Fruit fly (Drosophila melanogaster) whole organism, embryonic: ENCODE data around the gene CG32074.
A peak's percentile ranks its signal among the peaks of the same experiment; 100 is the strongest.

Experiments used
- Abd-B ChIP-seq: fragments of 200-800 bp; sonication (Bioruptor generic); optimal IDR thresholded peaks from 2 replicates; lab custom pipeline; 2018; ENCODE audit warnings: missing biosample characterization, mild to moderate bottlenecking, missing genetic modification characterization, moderate library complexity
- Blimp-1 ChIP-seq: fragments of 200-800 bp; sonication (Bioruptor generic); optimal IDR thresholded peaks from 3 replicates; lab custom pipeline; 2018; ENCODE audit warnings: missing biosample characterization, missing genetic modification characterization, mild to moderate bottlenecking, moderate library complexity, missing genetic modification reagents
- BtbVII ChIP-seq: fragments of 200-800 bp; sonication (Bioruptor generic); optimal IDR thresholded peaks from 3 replicates; lab custom pipeline; 2017; ENCODE audit warnings: missing biosample characterization, mild to moderate bottlenecking, missing genetic modification characterization
- CG13123 ChIP-seq: fragments of 200-800 bp; sonication (Bioruptor generic); optimal IDR thresholded peaks from 2 replicates; lab custom pipeline; 2016; ENCODE audit warnings: missing biosample characterization, missing genetic modification characterization
- CG13424 ChIP-seq: fragments of 200-800 bp; sonication (Bioruptor generic); optimal IDR thresholded peaks from 2 replicates; lab custom pipeline; 2019; ENCODE audit warnings: missing biosample characterization, mild to moderate bottlenecking, missing genetic modification characterization, moderate library complexity
- CG13624 ChIP-seq: fragments of 200-800 bp; sonication (Bioruptor generic); optimal IDR thresholded peaks from 2 replicates; lab custom pipeline; 2016; ENCODE audit warnings: missing biosample characterization, missing genetic modification characterization
- CG13894 ChIP-seq: fragments of 200-800 bp; sonication (Bioruptor generic); optimal IDR thresholded peaks from 3 replicates; lab custom pipeline; 2018; ENCODE audit warnings: missing biosample characterization, mild to moderate bottlenecking, missing genetic modification characterization, moderate library complexity
- CG14710 ChIP-seq: fragments of 200-800 bp; sonication (Bioruptor generic); optimal IDR thresholded peaks from 3 replicates; lab custom pipeline; 2019; ENCODE audit warnings: missing biosample characterization, mild to moderate bottlenecking, missing genetic modification characterization, moderate library complexity
- CG17385 ChIP-seq: fragments of 200-800 bp; sonication (Bioruptor generic); optimal IDR thresholded peaks from 3 replicates; lab custom pipeline; 2018; ENCODE audit warnings: missing biosample characterization, mild to moderate bottlenecking, missing genetic modification characterization
- CG2678 ChIP-seq: fragments of 200-800 bp; sonication (Bioruptor generic); optimal IDR thresholded peaks from 3 replicates; lab custom pipeline; 2019; ENCODE audit warnings: missing biosample characterization, mild to moderate bottlenecking, missing genetic modification characterization, moderate library complexity
- CG2875 ChIP-seq: fragments of 200-800 bp; sonication (Bioruptor generic); optimal IDR thresholded peaks from 2 replicates; lab custom pipeline; 2017; ENCODE audit warnings: missing biosample characterization, mild to moderate bottlenecking, missing genetic modification characterization, missing genetic modification reagents
- CG3407 ChIP-seq: fragments of 200-800 bp; sonication (Bioruptor generic); optimal IDR thresholded peaks from 2 replicates; lab custom pipeline; 2018; ENCODE audit warnings: missing biosample characterization, mild to moderate bottlenecking, missing genetic modification characterization
- CG3847 ChIP-seq: fragments of 200-800 bp; sonication (Bioruptor generic); IDR thresholded peaks from 2 replicates; pipeline ENCODE4 v1.3.6; 2022; ENCODE audit warnings: missing biosample characterization, missing genetic modification characterization
- CG7786 ChIP-seq: fragments of 200-800 bp; sonication (Bioruptor generic); optimal IDR thresholded peaks from 2 replicates; lab custom pipeline; 2016; ENCODE audit warnings: missing biosample characterization, missing genetic modification characterization
- CG8924 ChIP-seq: fragments of 200-800 bp; optimal IDR thresholded peaks from 3 replicates; lab custom pipeline; 2019; ENCODE audit warnings: missing biosample characterization, mild to moderate bottlenecking, missing genetic modification characterization, moderate library complexity
- Dek ChIP-seq: fragments of 200-800 bp; sonication (Bioruptor generic); optimal IDR thresholded peaks from 3 replicates; lab custom pipeline; 2019; ENCODE audit warnings: missing biosample characterization, mild to moderate bottlenecking, missing genetic modification characterization, moderate library complexity
- Dll ChIP-seq: fragments of 200-800 bp; sonication (Bioruptor generic); IDR thresholded peaks from 4 replicates; pipeline ENCODE4 v1.3.6; 2022; ENCODE audit warnings: missing biosample characterization, missing genetic modification characterization; ENCODE audit not compliant: partially characterized antibody
- Eip74EF ChIP-seq, 2 experiments: fragments of 200-800 bp in 1 of 2; fragments of >200 bp in 1 of 2; sonication (Bioruptor generic) in 1 of 2; optimal IDR thresholded peaks; 2 replicates each; lab custom pipeline; 2017 to 2019; ENCODE audit warnings: missing biosample characterization in 2 of 2, missing genetic modification characterization in 2 of 2, mild to moderate bottlenecking in 1 of 2, moderate library complexity in 1 of 2
- Elba2 ChIP-seq: fragments of 200-800 bp; sonication (Bioruptor generic); optimal IDR thresholded peaks from 3 replicates; lab custom pipeline; 2016; ENCODE audit warnings: missing biosample characterization, missing genetic modification characterization
- Fer3 ChIP-seq: fragments of 200-800 bp; sonication (Bioruptor generic); optimal IDR thresholded peaks from 2 replicates; lab custom pipeline; 2018; ENCODE audit warnings: missing biosample characterization, mild to moderate bottlenecking, missing genetic modification characterization, moderate library complexity
- H2.0 ChIP-seq: fragments of 200-800 bp; sonication (Bioruptor generic); IDR thresholded peaks from 2 replicates; pipeline ENCODE4 v1.3.6; 2022; ENCODE audit warnings: missing biosample characterization, missing genetic modification characterization
- Hr3 ChIP-seq: fragments of 200-800 bp; sonication (Bioruptor generic); optimal IDR thresholded peaks from 3 replicates; lab custom pipeline; 2016; ENCODE audit warnings: missing biosample characterization, missing genetic modification characterization
- Lim3 ChIP-seq: fragments of 200-800 bp; sonication (Bioruptor generic); IDR thresholded peaks from 2 replicates; pipeline ENCODE4 v1.3.6; 2022; ENCODE audit warnings: missing biosample characterization, missing genetic modification characterization
- MTF-1 ChIP-seq: fragments of 200-800 bp; sonication (Bioruptor generic); optimal IDR thresholded peaks from 2 replicates; lab custom pipeline; 2018; ENCODE audit warnings: missing biosample characterization, mild to moderate bottlenecking, missing genetic modification characterization, borderline replicate concordance
- Mad ChIP-seq: fragments of 200-800 bp; sonication (Bioruptor generic); optimal IDR thresholded peaks from 2 replicates; lab custom pipeline; 2016; ENCODE audit warnings: missing biosample characterization, missing genetic modification characterization
- Oaz ChIP-seq: fragments of 200-800 bp; sonication (Bioruptor generic); IDR thresholded peaks from 2 replicates; pipeline ENCODE4 v1.3.6; 2022; ENCODE audit warnings: missing biosample characterization, missing genetic modification characterization
- Side ChIP-seq: fragments of 200-800 bp; sonication (Bioruptor generic); optimal IDR thresholded peaks from 2 replicates; lab custom pipeline; 2016; ENCODE audit warnings: missing biosample characterization, missing genetic modification characterization
- Usf ChIP-seq: fragments of 200-800 bp; sonication (Bioruptor generic); optimal IDR thresholded peaks from 2 replicates; lab custom pipeline; 2017; ENCODE audit warnings: missing genotype, missing biosample characterization, missing genetic modification characterization
- az2 ChIP-seq: fragments of 200-800 bp; sonication (Bioruptor generic); optimal IDR thresholded peaks from 3 replicates; lab custom pipeline; 2016; ENCODE audit warnings: missing biosample characterization, missing genetic modification characterization
- bsh ChIP-seq, 2 experiments: fragments of 200-800 bp; sonication (Bioruptor generic); optimal IDR thresholded peaks; 2 replicates each; lab custom pipeline; 2017 to 2018; ENCODE audit warnings: mild to moderate bottlenecking in 2 of 2, missing biosample characterization in 2 of 2, missing genetic modification characterization in 2 of 2, moderate library complexity in 1 of 2
- crc ChIP-seq: fragments of 200-800 bp; sonication (Bioruptor generic); optimal IDR thresholded peaks from 2 replicates; lab custom pipeline; 2016; ENCODE audit warnings: missing biosample characterization, missing genetic modification characterization
- cwo ChIP-seq: fragments of 200-800 bp; sonication (Bioruptor generic); optimal IDR thresholded peaks from 3 replicates; lab custom pipeline; 2017; ENCODE audit warnings: missing biosample characterization, missing genetic modification characterization, mild to moderate bottlenecking, moderate library complexity, missing genetic modification reagents
- en ChIP-seq: fragments of 200-800 bp; sonication (Bioruptor generic); optimal IDR thresholded peaks from 2 replicates; lab custom pipeline; 2016; ENCODE audit warnings: missing biosample characterization, missing genetic modification characterization
- ewg ChIP-seq: fragments of 200-800 bp; sonication (Bioruptor generic); optimal IDR thresholded peaks from 3 replicates; lab custom pipeline; 2017; ENCODE audit warnings: mild to moderate bottlenecking, missing biosample characterization, missing genetic modification reagents, missing genetic modification characterization
- exex ChIP-seq: fragments of 200-800 bp; sonication (Bioruptor generic); optimal IDR thresholded peaks from 4 replicates; lab custom pipeline; 2018; ENCODE audit warnings: missing biosample characterization, mild to moderate bottlenecking, missing genetic modification characterization, moderate library complexity
- gce ChIP-seq: fragments of 200-800 bp; sonication (Bioruptor generic); IDR thresholded peaks from 3 replicates; pipeline ENCODE4 v1.3.6; 2022; ENCODE audit warnings: missing biosample characterization, missing genetic modification characterization
- gfzf ChIP-seq: fragments of 200-800 bp; sonication (Bioruptor generic); optimal IDR thresholded peaks from 2 replicates; lab custom pipeline; 2016; ENCODE audit warnings: missing biosample characterization, mild to moderate bottlenecking, missing genetic modification characterization, moderate library complexity
- grn ChIP-seq: fragments of 200-800 bp; sonication (Bioruptor generic); optimal IDR thresholded peaks from 3 replicates; lab custom pipeline; 2017; ENCODE audit warnings: missing biosample characterization, missing genetic modification characterization
- jing ChIP-seq: fragments of 200-800 bp; sonication (Bioruptor generic); optimal IDR thresholded peaks from 2 replicates; lab custom pipeline; 2018; ENCODE audit warnings: missing biosample characterization, mild to moderate bottlenecking, missing genetic modification characterization
- mam ChIP-seq: fragments of 200-800 bp; sonication (Bioruptor generic); optimal IDR thresholded peaks from 3 replicates; lab custom pipeline; 2016; ENCODE audit warnings: missing biosample characterization, missing genetic modification characterization
- nerfin-1 ChIP-seq: fragments of 200-800 bp; sonication (Bioruptor generic); optimal IDR thresholded peaks from 3 replicates; lab custom pipeline; 2019; ENCODE audit warnings: missing biosample characterization, mild to moderate bottlenecking, missing genetic modification characterization, moderate library complexity
- org-1 ChIP-seq: fragments of 200-800 bp; sonication (Bioruptor generic); optimal IDR thresholded peaks from 2 replicates; lab custom pipeline; 2017; ENCODE audit warnings: missing biosample characterization, missing genetic modification characterization
- sc ChIP-seq, 3 experiments: fragments of >200 bp in 2 of 3; fragments of 200-800 bp in 1 of 3; sonication (Bioruptor generic) in 1 of 3; optimal IDR thresholded peaks; 2 replicates in 2 of 3; 3 replicates in 1 of 3; lab custom pipeline; 2017; ENCODE audit warnings: mild to moderate bottlenecking in 1 of 3, missing biosample characterization in 1 of 3, missing genetic modification characterization in 1 of 3, missing genetic modification reagents in 1 of 3
- schlank ChIP-seq: fragments of 200-800 bp; sonication (Bioruptor generic); optimal IDR thresholded peaks from 2 replicates; lab custom pipeline; 2018; ENCODE audit warnings: missing biosample characterization, mild to moderate bottlenecking, missing genetic modification characterization
- shn ChIP-seq: fragments of 200-800 bp; sonication (Bioruptor generic); optimal IDR thresholded peaks from 3 replicates; lab custom pipeline; 2016; ENCODE audit warnings: missing biosample characterization, missing genetic modification characterization
- sqz ChIP-seq: fragments of 200-800 bp; sonication (Bioruptor generic); optimal IDR thresholded peaks from 3 replicates; lab custom pipeline; 2018; ENCODE audit warnings: missing biosample characterization, mild to moderate bottlenecking, missing genetic modification characterization
- tna ChIP-seq: fragments of 200-800 bp; sonication (Bioruptor generic); IDR thresholded peaks from 2 replicates; pipeline ENCODE4 v1.3.6; 2022; ENCODE audit warnings: missing biosample characterization, missing genetic modification characterization; ENCODE audit not compliant: partially characterized antibody
- tx ChIP-seq: fragments of 200-800 bp; sonication (Bioruptor generic); optimal IDR thresholded peaks from 2 replicates; lab custom pipeline; 2016; ENCODE audit warnings: missing biosample characterization, missing genetic modification characterization

Gene CG32074

dm6 chr3L:11148478-11149251 lies 16.5 kb upstream of the CG32074 start (continued):
- no peak for TF ChIP-seq exex
- no peak for TF ChIP-seq Side (GFP tag; lab: Kevin White, UChicago)
- no peak for TF ChIP-seq org-1 (GFP tag; lab: Kevin White, UChicago)
- TF ChIP-seq gfzf = no peak
- no peak for TF ChIP-seq grn (GFP tag; lab: Kevin White, UChicago)
- peak; percentile 22 for TF ChIP-seq CG2875 (GFP tag; lab: Kevin White, UChicago)
- TF ChIP-seq CG13894 (tag; lab: Kevin White, UChicago) = no peak
- peak; percentile 81 for TF ChIP-seq Blimp-1
- peak; percentile 5 for TF ChIP-seq ewg (GFP tag; lab: Kevin White, UChicago)
- no peak for TF ChIP-seq en (GFP tag; lab: Kevin White, UChicago)
- no peak for TF ChIP-seq Lim3
- no peak for TF ChIP-seq Oaz
- TF ChIP-seq Eip74EF (GFP tag; optimal IDR thresholded peaks at IDR 0.05; lab: Kevin White, UChicago) = peak in 1 of 2 experiments; percentile 43
- peak; percentile 49 for TF ChIP-seq CG8924 (tag; lab: Kevin White, UChicago)
- TF ChIP-seq gce (GFP tag; lab: Robert Waterston, UW) = 0 out of 3 replicates have a peak, but pooled peaks have one; percentile 30
- TF ChIP-seq BtbVII (GFP tag; lab: Kevin White, UChicago) = peak; percentile 35
- peak; percentile 64 to 80 for TF ChIP-seq bsh (GFP tag; optimal IDR thresholded peaks at IDR 0.05; lab: Kevin White, UChicago)
- no peak for TF ChIP-seq tx (GFP tag; lab: Kevin White, UChicago)
- 0 out of 2 replicates have a peak, but pooled peaks have one; percentile 14 for TF ChIP-seq CG3847 (GFP tag; lab: Robert Waterston, UW)
- no peak for TF ChIP-seq tna
- TF ChIP-seq az2 (GFP tag; lab: Kevin White, UChicago) = peak; percentile 27
- TF ChIP-seq Elba2 (GFP tag; lab: Kevin White, UChicago) = no peak
- TF ChIP-seq crc (GFP tag; lab: Kevin White, UChicago) = no peak
- no peak for TF ChIP-seq mam (GFP tag; lab: Kevin White, UChicago)
- no peak for TF ChIP-seq CG7786 (GFP tag; lab: Kevin White, UChicago)
- no peak for TF ChIP-seq jing
- no peak for TF ChIP-seq sqz (GFP tag; lab: Kevin White, UChicago)
- no peak for TF ChIP-seq H2.0
- TF ChIP-seq MTF-1 (GFP tag; lab: Kevin White, UChicago) = peak; percentile 2
- no peak for TF ChIP-seq schlank (tag; lab: Kevin White, UChicago)
- no peak for TF ChIP-seq shn (GFP tag; lab: Kevin White, UChicago)
- no peak for TF ChIP-seq CG3407 (GFP tag; lab: Kevin White, UChicago)
- TF ChIP-seq Usf (GFP tag; lab: Kevin White, UChicago) = no peak
- TF ChIP-seq CG2678 (tag; lab: Kevin White, UChicago) = peak; percentile 65
- TF ChIP-seq CG13624 = no peak
- TF ChIP-seq sc (optimal IDR thresholded peaks at IDR 0.05; lab: Kevin White, UChicago) = no peak
- peak; percentile 41 for TF ChIP-seq sc (GFP tag; optimal IDR thresholded peaks at IDR 0.05; lab: Kevin White, UChicago)
- peak; percentile 46 for TF ChIP-seq CG13424 (tag; lab: Kevin White, UChicago)
- TF ChIP-seq Dek (tag; lab: Kevin White, UChicago) = no peak
- TF ChIP-seq CG14710 (tag; lab: Kevin White, UChicago) = peak; percentile 62
- no peak for TF ChIP-seq Dll (GFP tag; lab: Robert Waterston, UW)
- no peak for TF ChIP-seq CG13123
- TF ChIP-seq Fer3 (tag; lab: Kevin White, UChicago) = peak; percentile 6
- no peak for TF ChIP-seq nerfin-1
- peak; percentile 24 for TF ChIP-seq cwo (GFP tag; lab: Kevin White, UChicago)
- TF ChIP-seq Abd-B (GFP tag; lab: Kevin White, UChicago) = peak; percentile 6
- peak; percentile 27 for TF ChIP-seq Hr3 (GFP tag; lab: Kevin White, UChicago)
- peak; percentile 8 for TF ChIP-seq Mad (GFP tag; lab: Kevin White, UChicago)
- peak; percentile 29 for TF ChIP-seq CG17385 (GFP tag; lab: Kevin White, UChicago)
